Fruit fly (Drosophila melanogaster): ENCODE results near the gene ich.

- no peak for TF ChIP-seq Hr96 (GFP tag; optimal IDR thresholded peaks at IDR 0.05)
- no peak for TF ChIP-seq kay (GFP tag; ENCODE audit: borderline replicate concordance)
- TF ChIP-seq Clk (GFP tag; optimal IDR thresholded peaks at IDR 0.05) = no peak
- no peak for TF ChIP-seq tj (GFP tag; optimal IDR thresholded peaks at IDR 0.05)
Observed at dm6 chr3R:8930165-8931063, 32.4 kb downstream of the ich start.
